Fruit fly (Drosophila melanogaster): ENCODE data around the gene CG3618.

The CG3618 gene

DNA sequence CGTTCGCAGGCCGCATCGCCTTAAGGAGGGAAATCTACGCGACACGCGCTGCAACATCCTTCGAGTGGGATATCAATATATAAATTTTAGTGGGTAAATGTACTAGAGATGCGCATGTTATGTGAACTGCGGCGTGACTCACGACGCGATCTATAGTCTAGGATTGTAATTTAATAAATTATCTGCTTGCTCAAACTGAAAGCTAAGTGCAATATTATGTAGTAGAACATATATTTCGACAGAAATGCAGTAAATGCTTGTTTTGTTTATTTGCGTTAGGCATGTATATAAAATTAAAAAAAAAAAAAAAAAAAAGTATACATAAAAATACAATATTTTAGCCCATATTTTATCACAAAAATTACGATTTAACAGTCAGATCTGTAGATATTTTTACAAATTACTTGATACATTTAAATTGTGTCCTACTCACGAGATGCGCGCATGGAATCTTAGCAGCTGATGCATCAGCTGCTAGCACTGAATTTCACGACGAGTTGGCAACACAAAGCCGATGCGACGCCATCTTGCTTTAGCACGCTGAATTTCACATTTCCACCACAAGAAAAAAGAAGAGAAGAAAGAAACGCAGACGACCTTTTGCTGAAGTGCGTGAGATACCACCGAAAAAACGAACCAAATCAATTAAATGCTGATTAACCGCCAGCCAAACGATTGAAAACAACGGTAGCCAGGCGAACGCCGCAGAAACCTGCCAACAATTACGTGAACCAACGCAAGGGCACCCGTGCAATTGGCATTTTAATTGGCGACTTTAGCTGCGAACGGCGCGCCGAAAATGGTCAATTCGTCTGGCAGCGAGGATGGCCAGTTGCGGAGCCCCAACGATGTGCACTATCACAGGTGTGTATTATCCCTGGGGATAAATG lies 44.6 kb downstream of the CG3618 start, which contains the start of the genes CG4042 and Pitslre (continued):
- TF ChIP-seq Fer1 (GFP tag; optimal IDR thresholded peaks at IDR 0.05) = peak; percentile 47
- TF ChIP-seq CG17328 (GFP tag; IDR thresholded peaks at IDR 0.05) = no peak
- peak; percentile 74; the same call in 2 of the 3 replicates for TF ChIP-seq CG16813 (GFP tag; IDR thresholded peaks at IDR 0.05; ENCODE audit: partially characterized antibody)
- TF ChIP-seq D19A (tag; optimal IDR thresholded peaks at IDR 0.05) = peak; percentile 37
- TF ChIP-seq h (optimal IDR thresholded peaks at IDR 0.05) = no peak
- peak; percentile 73 for TF ChIP-seq YL-1 (GFP tag; optimal IDR thresholded peaks at IDR 0.05)
- TF ChIP-seq ac (GFP tag; optimal IDR thresholded peaks at IDR 0.05) = no peak
- TF ChIP-seq Hr3 (GFP tag; optimal IDR thresholded peaks at IDR 0.05) = peak; percentile 61
- peak; percentile 60 for TF ChIP-seq CG2712 (tag; optimal IDR thresholded peaks at IDR 0.05)
- peak; percentile 39 for TF ChIP-seq grau (tag; optimal IDR thresholded peaks at IDR 0.05)
- no peak for TF ChIP-seq D (optimal IDR thresholded peaks at IDR 0.05)
- peak; percentile 28 for TF ChIP-seq D (GFP tag; optimal IDR thresholded peaks at IDR 0.05)
- no peak for TF ChIP-seq aop (GFP tag; IDR thresholded peaks at IDR 0.05)
- TF ChIP-seq CG9932 (GFP tag; IDR thresholded peaks at IDR 0.05) = peak; percentile 38; the same call in 1 of the 2 replicates
- no peak for TF ChIP-seq CG12219 (GFP tag; optimal IDR thresholded peaks at IDR 0.05)
- TF ChIP-seq BtbVII (GFP tag; optimal IDR thresholded peaks at IDR 0.05) = peak; percentile 0
- TF ChIP-seq CG18619 (GFP tag; optimal IDR thresholded peaks at IDR 0.05) = peak; percentile 14
- no peak for TF ChIP-seq en (GFP tag; optimal IDR thresholded peaks at IDR 0.05)
- peak; percentile 53 for TF ChIP-seq CG12155 (GFP tag; optimal IDR thresholded peaks at IDR 0.05)
- no peak for TF ChIP-seq CG7271 (tag; optimal IDR thresholded peaks at IDR 0.05)
- TF ChIP-seq MESR4 (GFP tag; optimal IDR thresholded peaks at IDR 0.05) = peak; percentile 97
- TF ChIP-seq Dll (GFP tag; IDR thresholded peaks at IDR 0.05; ENCODE audit: partially characterized antibody) = peak; percentile 90
- peak; percentile 22 for TF ChIP-seq CG15514 (GFP tag; optimal IDR thresholded peaks at IDR 0.05)
- TF ChIP-seq onecut (GFP tag; IDR thresholded peaks at IDR 0.05) = no peak
- TF ChIP-seq maf-S (GFP tag; optimal IDR thresholded peaks at IDR 0.05) = no peak
- no peak for TF ChIP-seq wek (GFP tag; optimal IDR thresholded peaks at IDR 0.05)
- TF ChIP-seq ranshi (GFP tag; IDR thresholded peaks at IDR 0.05) = no peak
- TF ChIP-seq nerfin-2 (GFP tag; IDR thresholded peaks at IDR 0.05; ENCODE audit: partially characterized antibody) = no peak
- TF ChIP-seq ase (GFP tag; IDR thresholded peaks at IDR 0.05) = 0 out of 3 replicates have a peak, but pooled peaks have one; percentile 14
- TF ChIP-seq NFAT (GFP tag; IDR thresholded peaks at IDR 0.05) = no peak; the same call in 1 of the 2 replicates
- TF ChIP-seq CG11696 (GFP tag; IDR thresholded peaks at IDR 0.05) = no peak
- TF ChIP-seq Xbp1 (GFP tag; optimal IDR thresholded peaks at IDR 0.05) = peak; percentile 70
- TF ChIP-seq CG10431 (GFP tag; optimal IDR thresholded peaks at IDR 0.05) = peak; percentile 7
- TF ChIP-seq chinmo (GFP tag; IDR thresholded peaks at IDR 0.05; ENCODE audit: partially characterized antibody) = 0 out of 4 replicates have a peak, but pooled peaks have one; percentile 15
- TF ChIP-seq CG7963 (GFP tag; IDR thresholded peaks at IDR 0.05; ENCODE audit: partially characterized antibody) = 0 out of 3 replicates have a peak, but pooled peaks have one; percentile 8
- TF ChIP-seq eyg (GFP tag; optimal IDR thresholded peaks at IDR 0.05) = no peak
- TF ChIP-seq HLH54F (GFP tag; optimal IDR thresholded peaks at IDR 0.05) = no peak
- TF ChIP-seq CG7839 (tag; optimal IDR thresholded peaks at IDR 0.05) = peak; percentile 30
- peak; percentile 40 for TF ChIP-seq bcd (GFP tag; optimal IDR thresholded peaks at IDR 0.05)
- no peak for TF ChIP-seq CG8765 (GFP tag; IDR thresholded peaks at IDR 0.05)
- TF ChIP-seq croc (GFP tag; conservative IDR thresholded peaks at IDR 0.05) = no peak
- no peak for TF ChIP-seq dmrt99B (tag; optimal IDR thresholded peaks at IDR 0.05)
- 0 out of 2 replicates have a peak, but pooled peaks have one; percentile 8 for TF ChIP-seq seq (GFP tag; IDR thresholded peaks at IDR 0.05)
- no peak for TF ChIP-seq H2.0 (GFP tag; IDR thresholded peaks at IDR 0.05)
- peak; percentile 28 for TF ChIP-seq CG10209 (GFP tag; optimal IDR thresholded peaks at IDR 0.05)
- TF ChIP-seq Atf6 (GFP tag; IDR thresholded peaks at IDR 0.05) = 0 out of 2 replicates have a peak, but pooled peaks have one; percentile 36
- TF ChIP-seq Hr78 (GFP tag; optimal IDR thresholded peaks at IDR 0.05) = no peak
- TF ChIP-seq Spps (tag; optimal IDR thresholded peaks at IDR 0.05) = no peak

Data from whole organism, embryonic.